Fruit fly (Drosophila melanogaster): ENCODE measurements around the gene EndoU.

The EndoU gene

dm6 chr3R:15922622-15923574, 14.7 kb downstream of the EndoU start (continued):
- TF ChIP-seq gcm (GFP tag; optimal IDR thresholded peaks at IDR 0.05) (peak; percentile 58), dm (GFP tag; optimal IDR thresholded peaks at IDR 0.05) (no peak), sima (GFP tag; optimal IDR thresholded peaks at IDR 0.05) (no peak), D (optimal IDR thresholded peaks at IDR 0.05) (no peak), D (GFP tag; optimal IDR thresholded peaks at IDR 0.05) (no peak), kni (GFP tag; optimal IDR thresholded peaks at IDR 0.05) (peak; percentile 30), GATAe (GFP tag; conservative IDR thresholded peaks at IDR 0.05) (no peak), btn (GFP tag; optimal IDR thresholded peaks at IDR 0.05) (no peak), D19A (tag; optimal IDR thresholded peaks at IDR 0.05) (peak; percentile 36), bcd (GFP tag; optimal IDR thresholded peaks at IDR 0.05) (no peak), oc (tag; optimal IDR thresholded peaks at IDR 0.05) (no peak), crol (GFP tag; IDR thresholded peaks at IDR 0.05) (peak; percentile 89), Neu2 (GFP tag; optimal IDR thresholded peaks at IDR 0.05; ENCODE audit: borderline replicate concordance) (no peak)

DNA sequence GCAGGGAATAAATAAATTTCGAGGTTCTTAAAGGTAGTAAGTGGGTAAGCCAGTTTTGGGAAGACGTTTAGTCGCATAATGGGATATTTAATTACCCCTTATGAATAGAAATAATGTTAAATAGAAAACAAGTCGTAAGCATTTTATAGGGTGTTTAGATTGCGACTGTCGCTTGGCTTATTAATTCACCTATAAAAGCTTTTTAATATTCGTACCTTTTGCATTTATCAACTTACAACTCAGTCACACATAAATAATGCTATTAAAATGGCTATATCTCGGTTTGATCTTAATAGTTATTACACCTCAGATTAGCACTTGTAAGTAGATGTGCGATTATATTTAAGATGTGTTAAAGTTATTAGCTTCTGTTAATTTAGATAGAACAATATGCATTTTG, 17.1 kb downstream of the EndoU start, which contains the start of gene CG34276:
Gene CG34276, plus strand, starts transcription at position 301 of the 400 bp plus-strand sequence.
- no peak for TF ChIP-seq CG17612 (GFP tag; IDR thresholded peaks at IDR 0.05)
- TF ChIP-seq Meics (GFP tag; optimal IDR thresholded peaks at IDR 0.05) = no peak

- TF ChIP-seq CG15269 (tag; optimal IDR thresholded peaks at IDR 0.05) (peak; percentile 15), ci (GFP tag; IDR thresholded peaks at IDR 0.05) (0 out of 3 replicates have a peak, but pooled peaks have one; percentile 56), B-H1 (GFP tag; IDR thresholded peaks at IDR 0.05) (no peak), amos (GFP tag; IDR thresholded peaks at IDR 0.05; ENCODE audit: partially characterized antibody) (no peak), jing (GFP tag; optimal IDR thresholded peaks at IDR 0.05) (no peak), CG13624 (GFP tag; optimal IDR thresholded peaks at IDR 0.05) (no peak), E2f2 (GFP tag; IDR thresholded peaks at IDR 0.05) (no peak), CG6813 (GFP tag; optimal IDR thresholded peaks at IDR 0.05) (peak; percentile 13), caup (GFP tag; optimal IDR thresholded peaks at IDR 0.05; ENCODE audit: severe bottlenecking) (peak; percentile 32), unpg (GFP tag; optimal IDR thresholded peaks at IDR 0.05) (peak; percentile 6), CG8478 (optimal IDR thresholded peaks at IDR 0.05) (no peak), eyg (GFP tag; optimal IDR thresholded peaks at IDR 0.05) (no peak), PHDP (tag; optimal IDR thresholded peaks at IDR 0.05) (peak; percentile 23), Scr (GFP tag; IDR thresholded peaks at IDR 0.05; ENCODE audit: partially characterized antibody) (no peak), CG17359 (tag; optimal IDR thresholded peaks at IDR 0.05) (peak; percentile 36), CG8290 (GFP tag; optimal IDR thresholded peaks at IDR 0.05) (no peak), CG8290 (tag; optimal IDR thresholded peaks at IDR 0.05) (peak in 1 of 2 experiments; percentile 47), Sox102F (GFP tag; optimal IDR thresholded peaks at IDR 0.05) (peak; percentile 23), HLH3B (GFP tag; IDR thresholded peaks at IDR 0.05) (0 out of 2 replicates have a peak, but pooled peaks have one; percentile 13), odd (GFP tag; optimal IDR thresholded peaks at IDR 0.05) (peak; percentile 10), hbn (GFP tag; IDR thresholded peaks at IDR 0.05; ENCODE audit: partially characterized antibody) (no peak), CG2199 (GFP tag; IDR thresholded peaks at IDR 0.05) (no peak), lab (GFP tag; optimal IDR thresholded peaks at IDR 0.05) (peak; percentile 31), oc (tag; optimal IDR thresholded peaks at IDR 0.05) (no peak), Meics (GFP tag; optimal IDR thresholded peaks at IDR 0.05) (peak; percentile 20), fd3F (GFP tag; optimal IDR thresholded peaks at IDR 0.05) (peak; percentile 19), CG1603 (tag; optimal IDR thresholded peaks at IDR 0.05) (peak; percentile 0), lola (GFP tag; optimal IDR thresholded peaks at IDR 0.05) (no peak), CG15514 (GFP tag; optimal IDR thresholded peaks at IDR 0.05) (peak; percentile 36), CG12769 (tag; optimal IDR thresholded peaks at IDR 0.05) (no peak), sens (GFP tag) (peak; percentile 56), sob (GFP tag; IDR thresholded peaks at IDR 0.05) (0 out of 2 replicates have a peak, but pooled peaks have one; percentile 16)
These were observed 17.7 kb downstream of the EndoU start for dm6 chr3R:15925939-15926338.
